Worm (Caenorhabditis elegans): ENCODE data around the gene col-37.
A peak's percentile ranks its signal among the peaks of the same experiment; 100 is the strongest.

The col-37 gene

DNA sequence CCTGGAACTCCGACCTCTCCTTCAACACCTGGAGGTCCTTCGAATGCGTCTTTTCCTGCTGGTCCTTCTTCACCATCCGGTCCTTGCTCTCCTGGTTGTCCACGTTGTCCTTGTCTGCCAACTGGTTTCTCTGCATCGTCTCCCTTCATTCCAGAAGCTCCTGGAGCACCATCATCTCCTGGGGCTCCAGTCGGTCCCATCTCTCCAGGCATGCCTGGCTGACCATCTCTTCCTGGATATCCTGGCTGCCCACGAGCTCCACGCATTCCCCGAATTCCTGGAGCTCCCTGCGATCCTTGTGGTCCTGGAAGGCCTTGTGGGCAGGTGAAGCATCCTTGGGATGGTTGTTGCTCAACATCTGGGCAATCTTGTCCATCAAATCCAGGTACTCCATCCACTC is 30.2 kb upstream of the col-37 start:
- TF ChIP-seq drap-1 (GFP tag; optimal IDR thresholded peaks at IDR 0.05) (no peak), zip-8 (tag; optimal IDR thresholded peaks at IDR 0.05) (no peak), ztf-11 (tag; optimal IDR thresholded peaks at IDR 0.05) (no peak), ham-2 (GFP tag; optimal IDR thresholded peaks at IDR 0.05) (no peak), blmp-1 (tag; optimal IDR thresholded peaks at IDR 0.05) (no peak), nhr-237 (tag; optimal IDR thresholded peaks at IDR 0.05) (no peak)

DNA sequence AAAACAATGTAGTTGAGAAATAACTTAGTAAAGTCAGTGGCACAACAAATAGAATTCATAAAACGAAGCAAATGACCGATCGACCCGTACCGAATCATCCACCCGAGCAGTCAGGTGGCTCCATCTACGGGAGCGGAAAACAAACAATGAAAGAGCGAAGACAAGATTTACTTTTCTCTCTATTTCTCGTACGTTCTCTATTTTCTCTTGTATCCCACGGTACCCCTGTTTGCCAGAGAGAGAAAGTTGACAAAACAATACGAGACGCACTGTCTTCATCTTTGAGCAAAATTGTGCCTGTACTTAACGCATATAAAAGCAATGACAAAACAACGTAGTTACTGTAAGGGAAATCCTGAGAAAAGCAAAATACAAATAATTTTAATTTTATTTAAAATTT is 29.1 kb upstream of the col-37 start:
- TF ChIP-seq pha-4 (tag; optimal IDR thresholded peaks at IDR 0.05) (peak; percentile 59), sem-2 (GFP tag; optimal IDR thresholded peaks at IDR 0.05) (no peak), cnd-1 (tag; optimal IDR thresholded peaks at IDR 0.05) (no peak), M03D4.4 (tag; optimal IDR thresholded peaks at IDR 0.05) (no peak), ceh-39 (tag; optimal IDR thresholded peaks at IDR 0.05) (no peak), unc-39 (tag; optimal IDR thresholded peaks at IDR 0.05) (no peak), drap-1 (GFP tag; optimal IDR thresholded peaks at IDR 0.05) (no peak)

DNA sequence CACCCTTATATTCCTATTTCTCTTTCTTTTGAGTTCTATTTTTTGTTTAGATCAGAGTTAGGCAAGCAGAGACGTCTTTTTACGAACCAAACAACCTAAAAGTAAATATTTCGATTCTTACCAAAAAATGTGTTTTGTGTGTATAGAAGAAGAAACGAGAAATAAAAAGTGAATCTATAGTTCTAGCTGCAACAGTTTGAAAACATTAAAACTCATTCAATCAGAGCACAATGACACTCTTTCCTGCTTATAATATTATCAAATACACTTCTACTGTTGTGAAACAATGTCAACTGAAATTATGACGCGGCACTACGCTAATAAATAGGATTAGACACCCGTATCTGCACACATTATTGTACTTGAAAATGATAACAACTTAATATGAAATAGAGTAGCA is 28.3 kb upstream of the col-37 start, which contains the start of gene ZK836.3:
TSS of gene ZK836.3 (minus strand) at position 101 of the 400 bp plus-strand sequence.
- TF ChIP-seq nhr-76 (tag; optimal IDR thresholded peaks at IDR 0.05) (no peak), ceh-83 (GFP tag; optimal IDR thresholded peaks at IDR 0.05) (no peak), snpc-4 (tag; optimal IDR thresholded peaks at IDR 0.05) (no peak), ceh-39 (tag; optimal IDR thresholded peaks at IDR 0.05) (no peak), tbx-8 (GFP tag; optimal IDR thresholded peaks at IDR 0.05) (no peak), nhr-2 (tag; optimal IDR thresholded peaks at IDR 0.05) (no peak), M03D4.4 (tag; optimal IDR thresholded peaks at IDR 0.05) (no peak), unc-62 (GFP tag; optimal IDR thresholded peaks at IDR 0.05) (no peak), blmp-1 (tag; optimal IDR thresholded peaks at IDR 0.05) (no peak), sptf-1 (tag; optimal IDR thresholded peaks at IDR 0.05) (no peak), elt-3 (tag; optimal IDR thresholded peaks at IDR 0.05) (no peak), lin-32 (GFP tag; optimal IDR thresholded peaks at IDR 0.05) (no peak), mls-2 (tag; optimal IDR thresholded peaks at IDR 0.05) (no peak), nhr-12 (tag; optimal IDR thresholded peaks at IDR 0.05) (no peak), elt-1 (tag; optimal IDR thresholded peaks at IDR 0.05; ENCODE audit: borderline replicate concordance, insufficient read depth) (no peak)

DNA sequence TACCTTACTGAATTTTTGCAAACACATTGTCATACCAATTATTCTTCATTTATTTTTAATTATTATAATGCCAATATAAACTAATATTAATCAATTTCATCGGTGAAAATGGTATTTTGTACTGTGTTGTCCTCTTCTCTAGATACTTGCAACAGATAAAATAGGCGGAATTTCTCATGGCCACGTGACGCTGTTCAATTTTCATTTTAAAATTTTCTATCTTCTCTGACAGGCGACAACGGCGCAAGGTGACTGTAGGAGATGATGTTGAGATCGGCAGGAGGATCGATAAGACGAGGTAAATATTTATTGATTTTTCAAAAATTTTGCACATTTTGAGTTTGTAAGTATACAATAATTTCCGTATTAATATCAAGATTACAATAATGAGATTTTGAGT is 26.7 kb upstream of the col-37 start, which contains the start of gene ogdh-2:
TSS of gene ogdh-2 (plus strand) at position 233 of the 400 bp plus-strand sequence.
- TF ChIP-seq drap-1 (GFP tag; optimal IDR thresholded peaks at IDR 0.05) (no peak), blmp-1 (tag; optimal IDR thresholded peaks at IDR 0.05) (no peak), snpc-4 (tag; optimal IDR thresholded peaks at IDR 0.05) (no peak), nhr-76 (tag; optimal IDR thresholded peaks at IDR 0.05) (no peak), lsy-2 (tag; optimal IDR thresholded peaks at IDR 0.05) (no peak), ces-1 (GFP tag; optimal IDR thresholded peaks at IDR 0.05) (no peak), elt-1 (tag; optimal IDR thresholded peaks at IDR 0.05; ENCODE audit: borderline replicate concordance, insufficient read depth) (no peak), M03D4.4 (tag; optimal IDR thresholded peaks at IDR 0.05) (no peak), ceh-83 (GFP tag; optimal IDR thresholded peaks at IDR 0.05) (no peak), hlh-1 (tag; optimal IDR thresholded peaks at IDR 0.05) (no peak), zip-8 (tag; optimal IDR thresholded peaks at IDR 0.05) (no peak), mab-5 (tag; optimal IDR thresholded peaks at IDR 0.05) (no peak), lin-32 (GFP tag; optimal IDR thresholded peaks at IDR 0.05) (no peak), ceh-43 (GFP tag; optimal IDR thresholded peaks at IDR 0.05) (no peak), pha-4 (tag; optimal IDR thresholded peaks at IDR 0.05) (no peak), unc-62 (GFP tag; optimal IDR thresholded peaks at IDR 0.05) (no peak), unc-120 (tag; optimal IDR thresholded peaks at IDR 0.05; ENCODE audit: poor library complexity, severe bottlenecking) (no peak), ceh-39 (tag; optimal IDR thresholded peaks at IDR 0.05) (no peak)

DNA sequence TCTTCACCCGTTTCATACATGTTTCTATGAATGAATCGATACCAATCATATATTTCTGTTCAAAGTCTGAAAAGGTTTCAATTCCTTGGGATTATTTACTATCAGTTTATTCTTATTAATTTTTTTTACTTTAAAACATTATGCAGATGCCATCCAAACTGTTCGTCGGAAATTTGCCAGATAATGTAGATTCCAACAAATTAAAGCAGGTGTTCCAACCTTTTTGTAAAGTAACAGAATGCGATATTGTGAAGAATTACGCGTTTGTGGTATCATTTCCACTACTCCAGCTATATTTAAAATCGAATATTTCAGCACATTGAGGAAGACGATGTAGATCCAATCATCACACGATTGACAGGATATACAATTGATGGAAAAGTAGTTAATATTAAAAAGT is 24.6 kb upstream of the col-37 start, which contains the start of gene rnp-1:
TSS of gene rnp-1 (plus strand) at position 145 of the 400 bp plus-strand sequence.
- no peak for TF ChIP-seq blmp-1 (tag; optimal IDR thresholded peaks at IDR 0.05)
- no peak for TF ChIP-seq elt-1 (tag; optimal IDR thresholded peaks at IDR 0.05; ENCODE audit: borderline replicate concordance, insufficient read depth)
- TF ChIP-seq nhr-76 (tag; optimal IDR thresholded peaks at IDR 0.05) = no peak
- TF ChIP-seq unc-39 (tag; optimal IDR thresholded peaks at IDR 0.05) = no peak
- no peak for TF ChIP-seq mep-1 (tag; optimal IDR thresholded peaks at IDR 0.05)
- TF ChIP-seq lin-13 (tag; optimal IDR thresholded peaks at IDR 0.05) = no peak
- no peak for TF ChIP-seq sem-2 (GFP tag; optimal IDR thresholded peaks at IDR 0.05)
- no peak for TF ChIP-seq bed-3 (GFP tag; optimal IDR thresholded peaks at IDR 0.05)
- TF ChIP-seq pha-4 (tag; optimal IDR thresholded peaks at IDR 0.05) = no peak
- TF ChIP-seq flh-1 (GFP tag; optimal IDR thresholded peaks at IDR 0.05) = no peak
- no peak for TF ChIP-seq unc-120 (tag; optimal IDR thresholded peaks at IDR 0.05; ENCODE audit: poor library complexity, severe bottlenecking)
- TF ChIP-seq sptf-1 (tag; optimal IDR thresholded peaks at IDR 0.05) = no peak
- TF ChIP-seq hlh-1 (tag; optimal IDR thresholded peaks at IDR 0.05) = no peak
- TF ChIP-seq ztf-11 (tag; optimal IDR thresholded peaks at IDR 0.05) = no peak
